Fruit fly (Drosophila melanogaster): ENCODE measurements around the gene CG34456.

CG34456 gene

dm6 chr3L:9373374-9374004, 11.6 kb downstream of the CG34456 start (continued):
- TF ChIP-seq CG5245 (GFP tag; optimal IDR thresholded peaks at IDR 0.05) (peak; percentile 44), bigmax (GFP tag; optimal IDR thresholded peaks at IDR 0.05) (no peak), vvl (GFP tag; IDR thresholded peaks at IDR 0.05) (peak; percentile 94), CG6272 (GFP tag; IDR thresholded peaks at IDR 0.05) (no peak), CG7357 (GFP tag; IDR thresholded peaks at IDR 0.05) (no peak), CG3838 (GFP tag; optimal IDR thresholded peaks at IDR 0.05) (no peak), NC2β (GFP tag; optimal IDR thresholded peaks at IDR 0.05) (peak; percentile 5), zen2 (GFP tag; IDR thresholded peaks at IDR 0.05; ENCODE audit: partially characterized antibody) (peak; percentile 28; the same call in 1 of the 3 replicates), slou (GFP tag; optimal IDR thresholded peaks at IDR 0.05) (no peak), CG10565 (GFP tag; optimal IDR thresholded peaks at IDR 0.05) (no peak), zfh2 (GFP tag; optimal IDR thresholded peaks at IDR 0.05) (no peak), CG10654 (GFP tag; optimal IDR thresholded peaks at IDR 0.05) (peak; percentile 28), trem (tag; optimal IDR thresholded peaks at IDR 0.05) (peak; percentile 56), fu2 (GFP tag; optimal IDR thresholded peaks at IDR 0.05) (no peak), tio (GFP tag; optimal IDR thresholded peaks at IDR 0.05) (no peak), chinmo (GFP tag; IDR thresholded peaks at IDR 0.05; ENCODE audit: partially characterized antibody) (peak; percentile 44; the same call in 2 of the 4 replicates), croc (GFP tag; conservative IDR thresholded peaks at IDR 0.05) (no peak; the same call in 2 of the 3 replicates), D (optimal IDR thresholded peaks at IDR 0.05) (no peak), D (GFP tag; optimal IDR thresholded peaks at IDR 0.05) (peak; percentile 66), CG30403 (GFP tag; optimal IDR thresholded peaks at IDR 0.05) (peak; percentile 67), Hr51 (GFP tag; optimal IDR thresholded peaks at IDR 0.05) (peak in 1 of 2 experiments; percentile 67), Ada2b (GFP tag; IDR thresholded peaks at IDR 0.05) (peak; percentile 81), tna (GFP tag; IDR thresholded peaks at IDR 0.05; ENCODE audit: partially characterized antibody) (no peak; the same call in 1 of the 2 replicates), lola (GFP tag; optimal IDR thresholded peaks at IDR 0.05) (peak in 1 of 3 experiments; percentile 63), CG2678 (tag; optimal IDR thresholded peaks at IDR 0.05) (peak; percentile 84), CG12071 (GFP tag; optimal IDR thresholded peaks at IDR 0.05) (no peak), fd96Cb (tag; optimal IDR thresholded peaks at IDR 0.05) (peak; percentile 61), Meics (GFP tag; optimal IDR thresholded peaks at IDR 0.05) (peak; percentile 71), z (GFP tag; IDR thresholded peaks at IDR 0.05) (0 out of 3 replicates have a peak, but pooled peaks have one; percentile 7), Scr (GFP tag; IDR thresholded peaks at IDR 0.05; ENCODE audit: partially characterized antibody) (no peak), Mes4 (GFP tag; optimal IDR thresholded peaks at IDR 0.05) (no peak), stc (GFP tag; IDR thresholded peaks at IDR 0.05) (peak; percentile 79), twi (tag; optimal IDR thresholded peaks at IDR 0.05) (no peak), CG14050 (GFP tag; IDR thresholded peaks at IDR 0.05) (peak; percentile 59), CG6765 (GFP tag; optimal IDR thresholded peaks at IDR 0.05) (peak; percentile 54), pnt (GFP tag; optimal IDR thresholded peaks at IDR 0.05) (no peak), jigr1 (GFP tag; IDR thresholded peaks at IDR 0.05) (no peak), CG10366 (GFP tag; IDR thresholded peaks at IDR 0.05) (peak; percentile 49), disco-r (GFP tag; optimal IDR thresholded peaks at IDR 0.05) (no peak), gfzf (GFP tag; optimal IDR thresholded peaks at IDR 0.05) (no peak), CG18011 (GFP tag; optimal IDR thresholded peaks at IDR 0.05) (peak; percentile 47), knrl (GFP tag; IDR thresholded peaks at IDR 0.05; ENCODE audit: partially characterized antibody) (no peak), scrt (GFP tag; optimal IDR thresholded peaks at IDR 0.05) (peak; percentile 94), Bgb (GFP tag; IDR thresholded peaks at IDR 0.05; ENCODE audit: partially characterized antibody) (no peak; the same call in 1 of the 2 replicates), HmgZ (tag; optimal IDR thresholded peaks at IDR 0.05) (peak; percentile 4), ap (GFP tag; IDR thresholded peaks at IDR 0.05) (peak; percentile 41; the same call in 1 of the 2 replicates), Sox100B (GFP tag; optimal IDR thresholded peaks at IDR 0.05) (peak; percentile 72), CG14014 (GFP tag; IDR thresholded peaks at IDR 0.05) (peak; percentile 70; the same call in 1 of the 2 replicates), eve (GFP tag; optimal IDR thresholded peaks at IDR 0.05) (no peak)

Data from whole organism, embryonic.